Worm (Caenorhabditis elegans) whole organism, midembryonic: Measurements from ENCODE around the gene K01D12.8.

Experiments used
- T22C8.4 ChIP-seq: fragments of 200-800 bp; sonication (Bioruptor generic); IDR thresholded peaks from 2 replicates; pipeline ENCODE4 v1.3.6; 2022; ENCODE audit warnings: missing genetic modification characterization, missing compliant biosample characterization
- cog-1 ChIP-seq: sonication (generic microtip); optimal IDR thresholded peaks from 2 replicates; lab custom pipeline; 2016; ENCODE audit warnings: missing genetic modification characterization, missing compliant biosample characterization
- flt-1 ChIP-seq: fragments of 200-800 bp; sonication (Bioruptor generic); IDR thresholded peaks from 2 replicates; pipeline ENCODE4 v1.3.6; 2022; ENCODE audit warnings: missing genetic modification characterization, missing compliant biosample characterization
- klf-2 ChIP-seq: fragments of 200-800 bp; sonication (Bioruptor generic); conservative IDR thresholded peaks from 2 replicates; pipeline ENCODE4 v1.3.6; 2022; ENCODE audit warnings: missing genetic modification reagents, missing genetic modification characterization, missing compliant biosample characterization
- med-1 ChIP-seq: sonication (generic microtip); optimal IDR thresholded peaks from 2 replicates; lab custom pipeline; 2017; ENCODE audit warnings: missing genetic modification characterization, mild to moderate bottlenecking, missing compliant biosample characterization, antibody characterized with exemption, missing genetic modification reagents; ENCODE audit not compliant: insufficient read depth
- ref-1 ChIP-seq: fragments of 200-800 bp; sonication (Bioruptor generic); conservative IDR thresholded peaks from 2 replicates; pipeline ENCODE4 v1.3.6; 2022; ENCODE audit warnings: missing genetic modification reagents, missing genetic modification characterization, missing compliant biosample characterization
- tab-1 ChIP-seq: fragments of 200-800 bp; sonication (Bioruptor generic); IDR thresholded peaks from 2 replicates; pipeline ENCODE4 v1.3.6; 2022; ENCODE audit warnings: missing genetic modification characterization, missing compliant biosample characterization
- ztf-23 ChIP-seq: fragments of 200-800 bp; sonication (Bioruptor generic); IDR thresholded peaks from 2 replicates; pipeline ENCODE4 v1.3.6; 2022; ENCODE audit warnings: missing genetic modification reagents, missing genetic modification characterization, missing compliant biosample characterization
- ztf-29 ChIP-seq: fragments of 200-800 bp; sonication (Bioruptor generic); IDR thresholded peaks from 2 replicates; pipeline ENCODE4 v1.3.6; 2022; ENCODE audit warnings: missing genetic modification reagents, missing genetic modification characterization, missing compliant biosample characterization

The K01D12.8 gene

ce11 chrV:12402355-12402754, at the start of gene K01D12.8:
K01D12.8 (plus strand) TSS chrV:12402655.
- no peak for TF ChIP-seq ref-1 (GFP tag; lab: Robert Waterston, UW)
- TF ChIP-seq ztf-23: no peak
- no peak for TF ChIP-seq cog-1 (tag; lab: Kevin White, UChicago)
- no peak for TF ChIP-seq klf-2 (GFP tag; lab: Robert Waterston, UW)
- TF ChIP-seq med-1 (GFP tag; lab: Kevin White, UChicago): no peak
- TF ChIP-seq ztf-29: no peak
- TF ChIP-seq flt-1 (GFP tag; lab: Robert Waterston, UW): no peak
- no peak for TF ChIP-seq T22C8.4
- TF ChIP-seq tab-1 (GFP tag; lab: Robert Waterston, UW): no peak

DNA sequence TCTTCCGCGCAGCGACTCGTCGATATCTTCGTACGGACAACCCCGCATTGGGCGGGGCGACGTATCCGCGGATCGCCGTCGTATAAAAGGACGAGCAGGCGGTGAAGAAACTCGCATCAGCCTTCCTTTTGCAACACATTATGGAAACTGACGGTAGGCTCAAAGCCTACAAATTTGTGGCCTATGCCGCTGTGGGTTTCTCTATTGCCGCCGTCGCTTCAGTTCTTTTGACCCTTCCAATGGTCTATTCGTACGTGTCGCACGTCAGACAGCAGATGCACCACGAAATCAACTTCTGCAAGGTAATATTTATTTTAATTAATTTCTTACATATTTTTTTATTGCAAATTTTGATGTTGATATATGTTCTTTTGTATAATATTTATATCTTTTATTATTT, 49.6 kb upstream of the K01D12.8 start:
- TF ChIP-seq ztf-29 (no peak), med-1 (GFP tag; lab: Kevin White, UChicago) (no peak), tab-1 (GFP tag; lab: Robert Waterston, UW) (no peak), flt-1 (GFP tag; lab: Robert Waterston, UW) (no peak), T22C8.4 (no peak; the same call in 1 of the 2 replicates), ztf-23 (no peak), cog-1 (tag; lab: Kevin White, UChicago) (no peak), klf-2 (GFP tag; lab: Robert Waterston, UW) (no peak), ref-1 (GFP tag; lab: Robert Waterston, UW) (no peak)

DNA sequence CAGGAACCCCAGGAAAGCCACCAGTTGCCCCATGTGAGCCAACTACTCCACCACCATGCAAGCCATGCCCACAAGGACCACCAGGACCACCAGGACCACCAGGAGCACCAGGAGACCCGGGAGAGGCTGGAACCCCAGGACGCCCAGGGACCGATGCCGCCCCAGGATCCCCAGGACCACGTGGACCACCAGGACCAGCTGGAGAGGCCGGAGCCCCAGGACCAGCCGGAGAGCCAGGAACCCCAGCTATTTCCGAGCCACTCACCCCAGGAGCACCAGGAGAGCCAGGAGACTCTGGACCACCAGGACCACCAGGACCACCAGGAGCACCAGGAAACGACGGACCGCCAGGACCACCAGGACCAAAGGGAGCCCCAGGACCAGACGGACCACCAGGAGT, 49.0 kb upstream of the K01D12.8 start:
- TF ChIP-seq ztf-29: peak; percentile 12; the same call in 1 of the 2 replicates
- no peak for TF ChIP-seq klf-2 (GFP tag; lab: Robert Waterston, UW)
- no peak for TF ChIP-seq ref-1 (GFP tag; lab: Robert Waterston, UW)
- TF ChIP-seq med-1 (GFP tag; lab: Kevin White, UChicago): no peak
- TF ChIP-seq T22C8.4: peak; percentile 43; the same call in 1 of the 2 replicates

ce11 chrV:12354193-12354830, 48.1 kb upstream of the K01D12.8 start:
- TF ChIP-seq klf-2 (GFP tag; lab: Robert Waterston, UW) (no peak), tab-1 (GFP tag; lab: Robert Waterston, UW) (no peak), flt-1 (GFP tag; lab: Robert Waterston, UW) (peak; percentile 54; the same call in 1 of the 2 replicates), cog-1 (tag; lab: Kevin White, UChicago) (no peak), ztf-23 (no peak), T22C8.4 (no peak), med-1 (GFP tag; lab: Kevin White, UChicago) (no peak), ztf-29 (no peak)

- TF ChIP-seq ztf-29 (no peak), T22C8.4 (no peak), tab-1 (GFP tag; lab: Robert Waterston, UW) (no peak), med-1 (GFP tag; lab: Kevin White, UChicago) (no peak), flt-1 (GFP tag; lab: Robert Waterston, UW) (no peak), ref-1 (GFP tag; lab: Robert Waterston, UW) (no peak), cog-1 (tag; lab: Kevin White, UChicago) (no peak), klf-2 (GFP tag; lab: Robert Waterston, UW) (no peak), ztf-23 (no peak)
Observed at ce11 chrV:12357632-12358031, 44.8 kb upstream of the K01D12.8 start.

- TF ChIP-seq cog-1 (tag; lab: Kevin White, UChicago) (no peak), klf-2 (GFP tag; lab: Robert Waterston, UW) (no peak), tab-1 (GFP tag; lab: Robert Waterston, UW) (no peak), flt-1 (GFP tag; lab: Robert Waterston, UW) (no peak), T22C8.4 (no peak), ztf-29 (no peak), ztf-23 (no peak), med-1 (GFP tag; lab: Kevin White, UChicago) (no peak), ref-1 (GFP tag; lab: Robert Waterston, UW) (no peak)
Observed at ce11 chrV:12358347-12358746, 44.1 kb upstream of the K01D12.8 start, which contains the start of gene F23H12.5. F23H12.5 (plus strand) TSS chrV:12358647.

DNA sequence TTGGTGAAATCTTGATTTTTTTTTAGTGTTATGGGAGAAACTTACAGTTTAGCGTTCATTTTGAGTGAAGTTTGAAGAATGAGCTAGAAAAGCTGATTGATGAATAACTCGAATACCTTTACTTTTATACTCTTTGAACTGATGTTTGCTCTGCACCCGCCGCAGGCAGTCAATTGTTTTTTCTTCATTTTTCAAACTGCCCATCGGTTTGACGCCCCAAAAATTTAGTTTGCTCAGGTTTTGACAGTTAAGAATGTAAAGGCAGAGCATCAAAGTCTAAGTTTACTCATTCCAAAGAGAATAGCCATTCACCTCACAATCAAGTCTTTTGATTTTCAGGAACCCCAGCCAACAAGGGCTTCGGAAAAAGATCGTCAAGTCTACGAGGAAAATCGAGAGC, 40.8 kb upstream of the K01D12.8 start, which contains the start of gene fipr-1:
Gene fipr-1 (minus strand): TSS at position 101 of the 400 bp plus-strand sequence.
- TF ChIP-seq ztf-23: no peak
- TF ChIP-seq tab-1 (GFP tag; lab: Robert Waterston, UW): no peak
- TF ChIP-seq T22C8.4: no peak
- TF ChIP-seq ref-1 (GFP tag; lab: Robert Waterston, UW): no peak
- no peak for TF ChIP-seq klf-2 (GFP tag; lab: Robert Waterston, UW)

DNA sequence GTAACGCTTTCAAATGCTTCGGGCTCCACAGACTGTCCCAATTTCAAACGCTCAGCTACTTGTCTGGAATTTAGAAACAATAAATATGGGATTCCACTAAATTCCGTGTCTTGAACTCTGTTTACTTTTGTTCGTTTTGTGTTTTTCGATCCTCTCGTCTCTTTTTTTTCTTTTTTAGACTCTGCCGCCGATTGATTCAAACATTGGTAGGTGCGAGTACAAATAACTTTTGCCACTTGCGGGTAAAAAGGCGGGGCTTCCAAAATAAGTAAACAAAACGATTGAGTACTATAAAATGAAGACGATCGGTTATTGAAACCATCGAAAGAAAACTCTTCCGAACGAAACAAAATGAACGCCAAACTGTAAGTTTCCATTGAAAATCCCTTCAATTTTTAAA, 37.4 kb upstream of the K01D12.8 start, which contains the start of gene fipr-2:
Gene fipr-2 (plus strand): TSS at position 245 of the 400 bp plus-strand sequence.
- no peak for TF ChIP-seq ztf-23
- TF ChIP-seq T22C8.4: no peak
- TF ChIP-seq ztf-29: no peak
- TF ChIP-seq ref-1 (GFP tag; lab: Robert Waterston, UW): no peak
- no peak for TF ChIP-seq cog-1 (tag; lab: Kevin White, UChicago)
- TF ChIP-seq med-1 (GFP tag; lab: Kevin White, UChicago): no peak
- no peak for TF ChIP-seq tab-1 (GFP tag; lab: Robert Waterston, UW)
- no peak for TF ChIP-seq klf-2 (GFP tag; lab: Robert Waterston, UW)
- no peak for TF ChIP-seq flt-1 (GFP tag; lab: Robert Waterston, UW)

DNA sequence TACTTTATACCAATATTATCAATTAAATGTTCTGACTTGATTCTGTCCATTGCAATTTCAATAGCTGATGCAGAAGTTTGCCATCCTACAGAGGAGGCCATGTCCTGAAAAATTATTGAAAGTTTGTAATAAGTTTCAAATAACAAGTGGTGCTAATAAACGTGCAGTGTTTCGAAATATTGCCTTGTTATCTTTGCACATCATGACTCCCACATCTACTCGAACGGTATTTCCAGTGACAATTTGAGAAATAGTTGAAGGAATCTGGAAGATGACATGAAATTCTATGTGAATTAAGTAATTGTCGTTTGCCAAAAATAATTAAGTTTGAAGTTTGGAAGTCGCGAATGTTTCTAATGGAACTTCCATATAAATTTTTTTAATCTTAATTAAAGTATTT, 33.0 kb upstream of the K01D12.8 start, which contains the start of gene gcy-13:
Gene gcy-13 (minus strand): TSS at position 101 of the 400 bp plus-strand sequence.
- no peak for TF ChIP-seq ztf-23
- no peak for TF ChIP-seq T22C8.4
- no peak for TF ChIP-seq ref-1 (GFP tag; lab: Robert Waterston, UW)
- TF ChIP-seq flt-1 (GFP tag; lab: Robert Waterston, UW): no peak
- TF ChIP-seq tab-1 (GFP tag; lab: Robert Waterston, UW): no peak
- no peak for TF ChIP-seq cog-1 (tag; lab: Kevin White, UChicago)
- TF ChIP-seq klf-2 (GFP tag; lab: Robert Waterston, UW): no peak
- TF ChIP-seq med-1 (GFP tag; lab: Kevin White, UChicago): no peak
- TF ChIP-seq ztf-29: no peak
